Fruit fly (Drosophila melanogaster) ovary, adult (tissue): Measurements from ENCODE around the gene Obp19a.
"Not testable (repeated sequence)": the region's sequence is repeated elsewhere in the genome, so short reads cannot be mapped to it uniquely, and the experiment has no call there.

ENCODE experiments used
- CG17801 ChIP-seq: fragments of 200-800 bp; optimal IDR thresholded peaks from 2 replicates; lab custom pipeline; 2019; ENCODE audit warnings: missing biosample characterization, mild to moderate bottlenecking, missing genetic modification characterization, moderate library complexity; ENCODE audit not compliant: partially characterized antibody

Obp19a gene

dm6 chrX:20423747-20424165 lies 8.2 kb downstream of the Obp19a start, which contains the start of the genes Pp4-19C and cactin:
TSS of gene Pp4-19C (minus strand) at chrX:20424002.
TSS of gene cactin (plus strand) at chrX:20424069.
- peak; percentile 36 for TF ChIP-seq CG17801 (GFP tag; lab: Kevin White, UChicago)

- TF ChIP-seq CG17801 (GFP tag; lab: Kevin White, UChicago) = no peak
Observed at dm6 chrX:20426818-20427217, 11.3 kb downstream of the Obp19a start, which contains the start of gene CG15456. TSS of gene CG15456 (minus strand) at chrX:20427042.

dm6 chrX:20429482-20430204 lies 14.1 kb downstream of the Obp19a start, which contains the start of the genes CG11710 and mal:
TSS of gene CG11710 (minus strand) at chrX:20429673.
TSS of gene mal (plus strand) at chrX:20429675.
- TF ChIP-seq CG17801 (GFP tag; lab: Kevin White, UChicago) = peak; percentile 92

dm6 chrX:20433345-20434332 lies 18.1 kb downstream of the Obp19a start, which contains the start of gene CG1695:
TSS of gene CG1695 (plus strand) at chrX:20433950.
- no peak for TF ChIP-seq CG17801 (GFP tag; lab: Kevin White, UChicago)

- no peak for TF ChIP-seq CG17801 (GFP tag; lab: Kevin White, UChicago)
Observed at dm6 chrX:20434534-20434933, 19.0 kb downstream of the Obp19a start.

dm6 chrX:20436866-20437265 lies 21.3 kb downstream of the Obp19a start:
- no peak for TF ChIP-seq CG17801 (GFP tag; lab: Kevin White, UChicago)

- TF ChIP-seq CG17801 (GFP tag; lab: Kevin White, UChicago) = not testable (repeated sequence)
Observed at dm6 chrX:20446071-20446470, 30.5 kb downstream of the Obp19a start, which contains the start of gene CG42578. TSS of gene CG42578 (plus strand) at chrX:20446371.

- no peak for TF ChIP-seq CG17801 (GFP tag; lab: Kevin White, UChicago)
Observed at dm6 chrX:20447865-20448584, 32.5 kb downstream of the Obp19a start.

- no peak for TF ChIP-seq CG17801 (GFP tag; lab: Kevin White, UChicago)
Observed at dm6 chrX:20448828-20449427, 33.4 kb downstream of the Obp19a start, which contains the start of gene tbc. TSS of gene tbc (plus strand) at chrX:20449331.
